Fruit fly (Drosophila melanogaster): Measurements from ENCODE around the gene PolD1.

Gene PolD1

dm6 chr3L:15967588-15968500, 19.8 kb downstream of the PolD1 start, which contains the start of the genes Brr2 and CG10516 (continued):
- 0 out of 2 replicates have a peak, but pooled peaks have one; percentile 35 for TF ChIP-seq amos (GFP tag; IDR thresholded peaks at IDR 0.05; ENCODE audit: partially characterized antibody)
- TF ChIP-seq fru (optimal IDR thresholded peaks at IDR 0.05): no peak
- no peak for TF ChIP-seq CG13775 (GFP tag; optimal IDR thresholded peaks at IDR 0.05)
- no peak for TF ChIP-seq Hr39 (optimal IDR thresholded peaks at IDR 0.05)
- no peak for TF ChIP-seq CG15269 (tag; optimal IDR thresholded peaks at IDR 0.05)
- TF ChIP-seq Sox100B (GFP tag; optimal IDR thresholded peaks at IDR 0.05): no peak
- TF ChIP-seq gcm (GFP tag; optimal IDR thresholded peaks at IDR 0.05): no peak
- peak; percentile 86 for TF ChIP-seq Med (GFP tag)
- no peak for TF ChIP-seq CG3995 (GFP tag; optimal IDR thresholded peaks at IDR 0.05)
- peak; percentile 50 for TF ChIP-seq CG13624 (GFP tag; optimal IDR thresholded peaks at IDR 0.05)
- no peak for TF ChIP-seq CG6683 (GFP tag; optimal IDR thresholded peaks at IDR 0.05)
- TF ChIP-seq sens-2 (GFP tag; IDR thresholded peaks at IDR 0.05): no peak
- no peak for TF ChIP-seq CG12299 (tag; optimal IDR thresholded peaks at IDR 0.05)
- TF ChIP-seq Oli (tag; optimal IDR thresholded peaks at IDR 0.05): no peak
- no peak for TF ChIP-seq Sox102F (GFP tag; optimal IDR thresholded peaks at IDR 0.05)
- TF ChIP-seq Elba2 (GFP tag; optimal IDR thresholded peaks at IDR 0.05): no peak
- no peak for TF ChIP-seq so (GFP tag; IDR thresholded peaks at IDR 0.05)
- TF ChIP-seq D (optimal IDR thresholded peaks at IDR 0.05): no peak
- no peak for TF ChIP-seq D (GFP tag; optimal IDR thresholded peaks at IDR 0.05)
- peak; percentile 36 for TF ChIP-seq bab2 (GFP tag; optimal IDR thresholded peaks at IDR 0.05)
- no peak for TF ChIP-seq sd (tag; optimal IDR thresholded peaks at IDR 0.05)
- TF ChIP-seq CG6175 (GFP tag; IDR thresholded peaks at IDR 0.05): no peak
- no peak for TF ChIP-seq CG43689 (GFP tag; IDR thresholded peaks at IDR 0.05)
- no peak for TF ChIP-seq Sry-β (GFP tag; optimal IDR thresholded peaks at IDR 0.05)
- no peak for TF ChIP-seq GATAe (GFP tag; conservative IDR thresholded peaks at IDR 0.05)
- TF ChIP-seq Hmx (GFP tag; optimal IDR thresholded peaks at IDR 0.05): no peak
- no peak for TF ChIP-seq CG13894 (tag; optimal IDR thresholded peaks at IDR 0.05)
- TF ChIP-seq CG6254 (GFP tag; optimal IDR thresholded peaks at IDR 0.05): no peak
- no peak for TF ChIP-seq luna (GFP tag; optimal IDR thresholded peaks at IDR 0.05)
- TF ChIP-seq CG6791 (GFP tag; IDR thresholded peaks at IDR 0.05; ENCODE audit: partially characterized antibody): peak; percentile 12; the same call in 1 of the 3 replicates
- peak; percentile 79 for TF ChIP-seq Lhr (GFP tag; optimal IDR thresholded peaks at IDR 0.05)
- peak; percentile 51; the same call in 2 of the 4 replicates for TF ChIP-seq Dll (GFP tag; IDR thresholded peaks at IDR 0.05; ENCODE audit: partially characterized antibody)
- TF ChIP-seq slbo (GFP tag; IDR thresholded peaks at IDR 0.05): no peak
- no peak for TF ChIP-seq gce (GFP tag; IDR thresholded peaks at IDR 0.05)
- TF ChIP-seq cg (GFP tag; optimal IDR thresholded peaks at IDR 0.05): no peak
- no peak; the same call in 1 of the 3 replicates for TF ChIP-seq CG16813 (GFP tag; IDR thresholded peaks at IDR 0.05; ENCODE audit: partially characterized antibody)
- TF ChIP-seq Doc3 (GFP tag; IDR thresholded peaks at IDR 0.05; ENCODE audit: partially characterized antibody): no peak
- no peak for TF ChIP-seq lmd (GFP tag; IDR thresholded peaks at IDR 0.05)
- TF ChIP-seq org-1 (GFP tag; optimal IDR thresholded peaks at IDR 0.05): no peak
- TF ChIP-seq kay (GFP tag; optimal IDR thresholded peaks at IDR 0.05): peak; percentile 85
- no peak for TF ChIP-seq CG17359 (tag; optimal IDR thresholded peaks at IDR 0.05)
- no peak for TF ChIP-seq CG7556 (GFP tag; optimal IDR thresholded peaks at IDR 0.05)
- peak; percentile 23 for TF ChIP-seq p53 (GFP tag; optimal IDR thresholded peaks at IDR 0.05)
- TF ChIP-seq CG10654 (GFP tag; optimal IDR thresholded peaks at IDR 0.05): peak; percentile 17
- TF ChIP-seq danr (GFP tag; IDR thresholded peaks at IDR 0.05): no peak
- TF ChIP-seq CG8290 (GFP tag; optimal IDR thresholded peaks at IDR 0.05): no peak
- TF ChIP-seq CG8290 (tag; optimal IDR thresholded peaks at IDR 0.05): no peak
- TF ChIP-seq CG4730 (GFP tag; IDR thresholded peaks at IDR 0.05): no peak
- TF ChIP-seq br (optimal IDR thresholded peaks at IDR 0.05): no peak
- no peak for TF ChIP-seq Gsc (GFP tag; IDR thresholded peaks at IDR 0.05)
- TF ChIP-seq CG33213 (GFP tag; optimal IDR thresholded peaks at IDR 0.05): peak; percentile 43
